Worm (Caenorhabditis elegans): ENCODE measurements around the gene srx-8.

ce11 chrV:568105-568504 lies 12.2 kb upstream of the srx-8 start, which contains the start of gene sri-72:
- TF ChIP-seq him-1 (tag; optimal IDR thresholded peaks at IDR 0.05) (no peak), dao-5 (tag; optimal IDR thresholded peaks at IDR 0.05) (no peak), W03F9.2 (tag; optimal IDR thresholded peaks at IDR 0.05) (no peak)

Data from whole organism, L4/young adult.